Fruit fly (Drosophila melanogaster) whole organism, wandering third instar larva: ENCODE data around the gene CG7542.
A peak's percentile ranks its signal among the peaks of the same experiment; 100 is the strongest.

Experiments used
- Abd-B ChIP-seq: fragments of >200 bp; optimal IDR thresholded peaks from 2 replicates; lab custom pipeline; 2017; ENCODE audit warnings: missing biosample characterization, missing genetic modification characterization
- CG32264 ChIP-seq: fragments of 200-800 bp; sonication (Bioruptor generic); optimal IDR thresholded peaks from 2 replicates; lab custom pipeline; 2016; ENCODE audit warnings: missing biosample characterization, missing genetic modification characterization
- GATAd ChIP-seq: sonication (Bioruptor generic); optimal IDR thresholded peaks from 2 replicates; lab custom pipeline; 2016; ENCODE audit warnings: missing biosample characterization, missing genetic modification characterization
- Hnf4 ChIP-seq: fragments of 200-800 bp; sonication (Bioruptor generic); optimal IDR thresholded peaks from 2 replicates; lab custom pipeline; 2016; ENCODE audit warnings: missing biosample characterization, mild to moderate bottlenecking, missing genetic modification characterization
- Hr78 ChIP-seq: fragments of >200 bp; optimal IDR thresholded peaks from 2 replicates; lab custom pipeline; 2017; ENCODE audit warnings: missing biosample characterization, missing genetic modification characterization
- Mio ChIP-seq: sonication (Bioruptor generic); optimal IDR thresholded peaks from 2 replicates; lab custom pipeline; 2016; ENCODE audit warnings: missing biosample characterization, missing genetic modification characterization
- Myc ChIP-seq: fragments of >200 bp; optimal IDR thresholded peaks from 2 replicates; lab custom pipeline; 2017
- N ChIP-seq: fragments of >200 bp; optimal IDR thresholded peaks from 2 replicates; lab custom pipeline; 2018; ENCODE audit warnings: missing biosample characterization, missing external identifiers, missing genetic modification characterization
- br ChIP-seq: fragments of 200-800 bp; sonication (Bioruptor generic); optimal IDR thresholded peaks from 2 replicates; lab custom pipeline; 2016; ENCODE audit warnings: missing biosample characterization, missing genetic modification characterization
- ey ChIP-seq: fragments of 200-800 bp; sonication (Bioruptor generic); optimal IDR thresholded peaks from 2 replicates; lab custom pipeline; 2016; ENCODE audit warnings: missing biosample characterization, missing genetic modification characterization
- h ChIP-seq: fragments of 200-800 bp; sonication (Bioruptor generic); optimal IDR thresholded peaks from 3 replicates; lab custom pipeline; 2016; ENCODE audit warnings: missing biosample characterization, mild to moderate bottlenecking, missing genetic modification characterization
- pan ChIP-seq: fragments of >200 bp; optimal IDR thresholded peaks from 2 replicates; lab custom pipeline; 2017
- rgr ChIP-seq: fragments of 200-800 bp; sonication (Bioruptor generic); optimal IDR thresholded peaks from 3 replicates; lab custom pipeline; 2016; ENCODE audit warnings: missing biosample characterization, mild to moderate bottlenecking, missing genetic modification characterization
- sv ChIP-seq: fragments of 200-800 bp; sonication (Bioruptor generic); optimal IDR thresholded peaks from 3 replicates; lab custom pipeline; 2016; ENCODE audit warnings: missing biosample characterization, missing genetic modification characterization

DNA sequence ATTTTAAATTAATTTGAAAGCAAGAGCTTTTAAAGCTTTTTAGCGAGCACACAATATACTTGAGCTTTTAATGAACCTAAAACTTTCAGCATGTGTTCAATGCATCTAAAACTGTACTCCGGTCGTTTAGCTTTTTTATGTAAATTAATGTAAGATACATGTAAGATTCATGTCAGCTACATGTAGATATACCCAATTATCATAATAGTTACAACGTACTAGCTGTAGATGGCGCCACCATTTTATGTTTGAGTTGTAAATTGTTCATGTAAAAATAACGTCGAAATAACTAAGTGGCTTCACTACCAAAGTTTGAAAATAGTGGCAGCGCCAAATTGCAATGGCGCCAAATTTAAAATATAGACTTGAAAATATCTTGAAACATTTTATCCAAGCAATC lies 47.3 kb downstream of the CG7542 start:
- TF ChIP-seq pan (lab: Kevin White, UChicago) (no peak), sv (no peak), ey (GFP tag; lab: Kevin White, UChicago) (no peak), br (no peak), GATAd (GFP tag; lab: Kevin White, UChicago) (no peak), rgr (no peak), Myc (lab: Kevin White, UChicago) (peak; percentile 75), N (GFP tag; lab: Kevin White, UChicago) (no peak), CG32264 (GFP tag; lab: Kevin White, UChicago) (no peak), Hr78 (GFP tag; lab: Kevin White, UChicago) (no peak), Hnf4 (GFP tag; lab: Kevin White, UChicago) (peak; percentile 50), h (GFP tag; lab: Kevin White, UChicago) (no peak), Abd-B (GFP tag; lab: Kevin White, UChicago) (no peak), Mio (no peak)
